Fruit fly (Drosophila melanogaster) Kc167 (cell line): Measurements from ENCODE around the gene CG3301.

Experiments
- Myc ChIP-seq: fragments of >200 bp; optimal IDR thresholded peaks from 2 replicates; lab custom pipeline; 2017; ENCODE audit warnings: missing external identifiers
- Sin3A ChIP-seq: fragments of >200 bp; optimal IDR thresholded peaks from 2 replicates; lab custom pipeline; 2018; ENCODE audit warnings: missing external identifiers
- h ChIP-seq: fragments of >200 bp; optimal IDR thresholded peaks from 3 replicates; lab custom pipeline; 2018; ENCODE audit warnings: missing external identifiers
- insv ChIP-seq: fragments of >200 bp; optimal IDR thresholded peaks from 3 replicates; lab custom pipeline; 2018; ENCODE audit warnings: missing external identifiers
- psq ChIP-seq: fragments of >200 bp; optimal IDR thresholded peaks from 2 replicates; lab custom pipeline; 2017; ENCODE audit warnings: missing external identifiers
- ttk ChIP-seq: sonication (Bioruptor generic); optimal IDR thresholded peaks from 2 replicates; lab custom pipeline; 2017; ENCODE audit warnings: missing external identifiers

DNA sequence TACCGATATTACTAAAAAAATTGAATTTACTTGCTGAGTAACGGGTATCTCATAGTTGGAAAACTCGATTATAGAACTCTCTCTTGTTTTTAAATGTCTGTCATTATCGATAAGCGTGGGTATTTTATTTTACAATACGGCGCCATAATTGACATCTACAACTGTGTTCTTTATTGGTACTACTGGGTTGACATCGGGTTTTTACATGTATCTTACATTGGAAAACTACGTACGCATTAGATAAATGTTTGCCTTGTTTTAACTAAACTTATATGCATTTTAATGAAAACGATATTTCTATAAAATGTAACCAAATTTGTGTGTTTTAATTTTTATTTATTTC, 19.6 kb upstream of the CG3301 start:
- TF ChIP-seq ttk (lab: Kevin White, UChicago) (no peak), insv (no peak), h (no peak), psq (lab: Kevin White, UChicago) (no peak), Sin3A (lab: Kevin White, UChicago) (no peak), Myc (lab: Kevin White, UChicago) (no peak)
